Worm (Caenorhabditis elegans) whole organism, L3 larva: ENCODE data around the gene pitr-2.

ENCODE experiments used
- ZK546.5 ChIP-seq: sonication (generic microtip); optimal IDR thresholded peaks from 2 replicates; lab custom pipeline; 2017; ENCODE audit warnings: missing biosample characterization, missing genetic modification characterization
- daf-12 ChIP-seq: fragments of 150-350 bp; optimal IDR thresholded peaks from 2 replicates; lab custom pipeline; 2014; ENCODE audit warnings: missing biosample characterization, missing genetic modification reagents, missing genetic modification characterization
- elt-1 ChIP-seq: fragments of 150-350 bp; optimal IDR thresholded peaks from 2 replicates; lab custom pipeline; 2014; ENCODE audit warnings: missing biosample characterization, missing genetic modification characterization
- fkh-10 ChIP-seq: sonication (generic microtip); optimal IDR thresholded peaks from 2 replicates; lab custom pipeline; 2017; ENCODE audit warnings: missing biosample characterization, missing genetic modification reagents, missing genetic modification characterization
- fkh-2 ChIP-seq: fragments of 150-350 bp; optimal IDR thresholded peaks from 2 replicates; lab custom pipeline; 2014; ENCODE audit warnings: missing biosample characterization, missing genetic modification reagents, missing genetic modification characterization
- mdl-1 ChIP-seq: fragments of 150-350 bp; optimal IDR thresholded peaks from 2 replicates; lab custom pipeline; 2014; ENCODE audit warnings: missing biosample characterization, missing genetic modification characterization
- unc-62 ChIP-seq: fragments of 150-350 bp; sonication (generic microtip); optimal IDR thresholded peaks from 4 replicates; lab custom pipeline; 2014; ENCODE audit warnings: missing biosample characterization, missing genetic modification reagents, missing genetic modification characterization
- ztf-11 ChIP-seq: fragments of 150-350 bp; optimal IDR thresholded peaks from 2 replicates; lab custom pipeline; 2014; ENCODE audit warnings: missing biosample characterization, missing genetic modification characterization
- ztf-4 ChIP-seq: fragments of 150-350 bp; optimal IDR thresholded peaks from 2 replicates; lab custom pipeline; 2014; ENCODE audit warnings: missing biosample characterization, missing genetic modification characterization

- TF ChIP-seq ztf-11 (tag; lab: Kevin White, UChicago) (no peak), ztf-4 (tag; lab: Kevin White, UChicago) (no peak), unc-62 (GFP tag; lab: Kevin White, UChicago) (no peak), elt-1 (tag; lab: Kevin White, UChicago) (no peak), mdl-1 (tag; lab: Kevin White, UChicago) (no peak), daf-12 (tag; lab: Kevin White, UChicago) (no peak), fkh-2 (tag; lab: Kevin White, UChicago) (no peak), fkh-10 (GFP tag; lab: Kevin White, UChicago) (no peak), ZK546.5 (no peak)
Measured at ce11 chrV:9101062-9101461, 36.5 kb downstream of the pitr-2 start, which contains the start of gene frpr-6.
